Worm (Caenorhabditis elegans) whole organism, L4/young adult: Measurements from ENCODE around the gene lido-9.

ENCODE experiments used
- W03F9.2 ChIP-seq: fragments of 150-350 bp; optimal IDR thresholded peaks from 2 replicates; lab custom pipeline; 2014; ENCODE audit warnings: missing biosample characterization, missing genetic modification characterization
- dao-5 ChIP-seq: sonication (generic microtip); optimal IDR thresholded peaks from 2 replicates; lab custom pipeline; 2016; ENCODE audit warnings: missing genotype, missing genetic modification characterization, moderate library complexity, missing compliant biosample characterization
- him-1 ChIP-seq: sonication (generic microtip); optimal IDR thresholded peaks from 2 replicates; lab custom pipeline; 2016; ENCODE audit warnings: missing genotype, missing genetic modification reagents, missing genetic modification characterization, missing compliant biosample characterization

The lido-9 gene

ce11 chrII:2979061-2979460, 21.5 kb upstream of the lido-9 start:
- TF ChIP-seq dao-5 (no peak), him-1 (tag; lab: Kevin White, UChicago) (no peak), W03F9.2 (no peak)

- TF ChIP-seq W03F9.2 (no peak), dao-5 (no peak), him-1 (tag; lab: Kevin White, UChicago) (no peak)
These were observed 16.2 kb upstream of the lido-9 start for ce11 chrII:2984383-2984782.

ce11 chrII:2985446-2985845, 15.1 kb upstream of the lido-9 start:
- TF ChIP-seq dao-5 (no peak), W03F9.2 (no peak), him-1 (tag; lab: Kevin White, UChicago) (no peak)

- TF ChIP-seq him-1 (tag; lab: Kevin White, UChicago) (no peak), dao-5 (no peak)
These were observed 14.6 kb upstream of the lido-9 start for ce11 chrII:2985935-2986498.

- TF ChIP-seq him-1 (tag; lab: Kevin White, UChicago) (no peak), dao-5 (no peak), W03F9.2 (no peak)
These were observed 13.4 kb upstream of the lido-9 start for ce11 chrII:2987122-2987556.

- TF ChIP-seq W03F9.2 (no peak), him-1 (tag; lab: Kevin White, UChicago) (peak; percentile 18)
These were observed 12.7 kb upstream of the lido-9 start, which contains the start of gene lido-7 for ce11 chrII:2987854-2988350. TSS of gene lido-7 (plus strand) at chrII:2988300.

- TF ChIP-seq him-1 (tag; lab: Kevin White, UChicago) (no peak), dao-5 (no peak), W03F9.2 (no peak)
These were observed 10.5 kb upstream of the lido-9 start for ce11 chrII:2990089-2990488.

ce11 chrII:2991555-2992083, 8.9 kb upstream of the lido-9 start, which contains the start of gene K08A2.2:
TSS of gene K08A2.2 (plus strand) at chrII:2991605.
- no peak for TF ChIP-seq him-1 (tag; lab: Kevin White, UChicago)
- TF ChIP-seq dao-5, result no peak

ce11 chrII:2992300-2992699, 8.3 kb upstream of the lido-9 start:
- TF ChIP-seq him-1 (tag; lab: Kevin White, UChicago) (no peak), W03F9.2 (no peak), dao-5 (no peak)

ce11 chrII:2994590-2995392, 5.8 kb upstream of the lido-9 start:
- no peak for TF ChIP-seq dao-5
- TF ChIP-seq him-1 (tag; lab: Kevin White, UChicago), result no peak
- TF ChIP-seq W03F9.2, result no peak

- TF ChIP-seq dao-5 (no peak), him-1 (tag; lab: Kevin White, UChicago) (no peak), W03F9.2 (no peak)
These were observed 3.8 kb upstream of the lido-9 start, which contains the start of gene lido-8 for ce11 chrII:2996721-2997120. TSS of gene lido-8 (plus strand) at chrII:2997021.

ce11 chrII:2997828-2998441, 2.6 kb upstream of the lido-9 start:
- TF ChIP-seq W03F9.2, result no peak
- no peak for TF ChIP-seq him-1 (tag; lab: Kevin White, UChicago)
- TF ChIP-seq dao-5, result no peak

ce11 chrII:3002211-3002610, 1.6 kb downstream of the lido-9 start, which contains the start of gene lido-10:
TSS of gene lido-10 (plus strand) at chrII:3002511.
- TF ChIP-seq dao-5 (no peak), W03F9.2 (no peak), him-1 (tag; lab: Kevin White, UChicago) (no peak)

- TF ChIP-seq him-1 (tag; lab: Kevin White, UChicago) (no peak), dao-5 (no peak), W03F9.2 (no peak)
These were observed 3.1 kb downstream of the lido-9 start, which contains the start of gene lido-11 for ce11 chrII:3003667-3004066. TSS of gene lido-11 (plus strand) at chrII:3003967.
